Worm (Caenorhabditis elegans) whole organism, L1 larva: ENCODE results near the gene ptc-1.

Experiments
- aha-1 ChIP-seq: fragments of 150-350 bp; optimal IDR thresholded peaks from 2 replicates; lab custom pipeline; 2014; ENCODE audit warnings: missing biosample characterization, missing genetic modification characterization
- ceh-82 ChIP-seq, 3 experiments: fragments of 150-350 bp in 1 of 3; sonication (generic microtip) in 2 of 3; optimal IDR thresholded peaks; 2 replicates each; lab custom pipeline; 2014 to 2017; ENCODE audit warnings: missing biosample characterization in 3 of 3, missing genetic modification characterization in 3 of 3
- fkh-4 ChIP-seq: sonication (generic microtip); optimal IDR thresholded peaks from 2 replicates; lab custom pipeline; 2016; ENCODE audit warnings: missing compliant biosample characterization, missing genetic modification characterization, borderline replicate concordance
- lin-39 ChIP-seq: fragments of 150-350 bp; optimal IDR thresholded peaks from 2 replicates; lab custom pipeline; 2014; ENCODE audit warnings: missing biosample characterization, missing genetic modification reagents, missing genetic modification characterization
- pag-3 ChIP-seq: sonication (generic microtip); optimal IDR thresholded peaks from 2 replicates; lab custom pipeline; 2017; ENCODE audit warnings: missing genetic modification characterization, mild to moderate bottlenecking, missing compliant biosample characterization, antibody characterized with exemption, borderline replicate concordance; ENCODE audit not compliant: insufficient read depth
- unc-130 ChIP-seq: fragments of 150-350 bp; optimal IDR thresholded peaks from 2 replicates; lab custom pipeline; 2017; ENCODE audit warnings: missing biosample characterization, missing genetic modification characterization, inconsistent platforms
- unc-62 ChIP-seq: fragments of 150-350 bp; optimal IDR thresholded peaks from 2 replicates; lab custom pipeline; 2014; ENCODE audit warnings: missing biosample characterization, missing genetic modification reagents, missing genetic modification characterization

DNA sequence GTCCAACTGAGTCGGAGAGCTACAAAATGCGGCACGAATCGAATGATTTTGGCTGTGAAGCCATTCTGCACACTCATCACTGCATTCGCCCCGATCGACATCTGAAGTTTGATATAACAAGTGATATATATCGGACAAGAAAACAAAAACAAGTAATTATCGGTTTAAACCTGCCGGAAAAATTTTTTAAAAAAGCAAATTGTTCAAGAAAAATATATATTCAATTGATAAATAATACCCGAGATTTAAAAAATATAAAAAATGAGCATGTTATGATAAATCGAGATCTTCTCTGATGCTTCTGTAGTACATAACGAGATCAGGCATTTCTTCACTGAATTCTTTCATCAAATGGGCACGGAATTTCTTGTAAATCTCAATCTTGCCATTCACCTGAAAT lies 39.3 kb upstream of the ptc-1 start, which contains the start of gene T09A5.5:
- TF ChIP-seq unc-130 (no peak), unc-62 (GFP tag; lab: Kevin White, UChicago) (no peak), aha-1 (tag; lab: Kevin White, UChicago) (no peak), pag-3 (tag; lab: Kevin White, UChicago) (no peak), fkh-4 (tag; lab: Kevin White, UChicago) (no peak), lin-39 (tag; lab: Kevin White, UChicago) (no peak), ceh-82 (tag; optimal IDR thresholded peaks at IDR 0.05; lab: Kevin White, UChicago) (no peak)
